Worm (Caenorhabditis elegans): ENCODE measurements around the gene srz-31.
A peak's percentile ranks its signal among the peaks of the same experiment; 100 is the strongest.

DNA sequence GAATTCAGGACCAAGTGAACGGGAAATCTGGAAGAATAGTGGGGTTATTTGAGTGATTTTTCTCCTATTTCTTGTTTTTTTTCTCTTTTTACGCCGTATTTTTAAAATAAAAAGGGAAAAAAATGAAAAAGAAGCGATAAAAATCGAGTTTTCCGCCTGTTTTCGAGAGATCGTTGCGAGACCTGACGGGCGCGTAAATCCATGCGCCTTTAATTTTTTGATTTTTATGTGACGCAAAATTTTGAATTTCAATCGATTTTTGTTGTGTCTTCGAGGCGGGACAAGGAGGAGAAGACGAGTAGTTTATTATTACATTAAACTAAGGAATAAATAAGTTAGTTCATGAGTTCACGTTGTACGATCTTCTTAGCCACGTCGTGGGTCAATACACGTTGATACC, 23.5 kb upstream of the srz-31 start:
- TF ChIP-seq unc-62 (GFP tag; optimal IDR thresholded peaks at IDR 0.05) (no peak), sptf-2 (GFP tag; optimal IDR thresholded peaks at IDR 0.05) (no peak), madf-6 (GFP tag; IDR thresholded peaks at IDR 0.05) (0 out of 2 replicates have a peak, but pooled peaks have one; percentile 17)

Data from whole organism, young adult.